Worm (Caenorhabditis elegans): ENCODE measurements around the gene T07A5.1.

ce11 chrIII:10300078-10300477, 5.9 kb downstream of the T07A5.1 start, which contains the start of gene vglu-3:
- TF ChIP-seq T26A8.4 (GFP tag; IDR thresholded peaks at IDR 0.05) (no peak), ama-1 (optimal IDR thresholded peaks at IDR 0.05) (no peak), nhr-11 (tag; optimal IDR thresholded peaks at IDR 0.05) (no peak), aly-2 (tag; optimal IDR thresholded peaks at IDR 0.05) (no peak), jun-1 (tag; optimal IDR thresholded peaks at IDR 0.05) (no peak), rbr-2 (tag; optimal IDR thresholded peaks at IDR 0.05) (no peak), lsy-2 (tag; optimal IDR thresholded peaks at IDR 0.05) (no peak)
